Fruit fly (Drosophila melanogaster) whole organism, embryonic: ENCODE results near the gene Glut4EF.
A peak's percentile ranks its signal among the peaks of the same experiment; 100 is the strongest.

Experiments used
- Abd-B ChIP-seq: fragments of 200-800 bp; sonication (Bioruptor generic); optimal IDR thresholded peaks from 2 replicates; lab custom pipeline; 2018; ENCODE audit warnings: missing biosample characterization, mild to moderate bottlenecking, missing genetic modification characterization, moderate library complexity
- Atf6 ChIP-seq: fragments of 200-800 bp; sonication (Bioruptor generic); IDR thresholded peaks from 2 replicates; pipeline ENCODE4 v1.3.6; 2022; ENCODE audit warnings: missing biosample characterization, missing genetic modification characterization
- Awh ChIP-seq: fragments of 200-800 bp; sonication (Bioruptor generic); IDR thresholded peaks from 2 replicates; pipeline ENCODE4, ENCODE4 v1.3.6; 2022; ENCODE audit warnings: missing biosample characterization, missing genetic modification characterization
- CG10274 ChIP-seq: fragments of 200-800 bp; sonication (Bioruptor generic); optimal IDR thresholded peaks from 3 replicates; lab custom pipeline; 2017; ENCODE audit warnings: missing biosample characterization, mild to moderate bottlenecking, missing genetic modification characterization
- CG13296 ChIP-seq: fragments of 200-800 bp; sonication (Bioruptor generic); optimal IDR thresholded peaks from 3 replicates; lab custom pipeline; 2018; ENCODE audit warnings: missing biosample characterization, mild to moderate bottlenecking, missing genetic modification characterization
- CG14014 ChIP-seq: fragments of 200-800 bp; sonication (Bioruptor generic); IDR thresholded peaks from 2 replicates; pipeline ENCODE4 v1.3.6; 2022; ENCODE audit warnings: missing biosample characterization, missing genetic modification characterization
- CG14710 ChIP-seq: fragments of 200-800 bp; sonication (Bioruptor generic); optimal IDR thresholded peaks from 3 replicates; lab custom pipeline; 2019; ENCODE audit warnings: missing biosample characterization, mild to moderate bottlenecking, missing genetic modification characterization, moderate library complexity
- CG15479 ChIP-seq: fragments of 200-800 bp; sonication (Bioruptor generic); optimal IDR thresholded peaks from 3 replicates; lab custom pipeline; 2019; ENCODE audit warnings: missing biosample characterization, mild to moderate bottlenecking, missing genetic modification characterization, moderate library complexity
- CG15696 ChIP-seq: fragments of 200-800 bp; sonication (Bioruptor generic); optimal IDR thresholded peaks from 2 replicates; lab custom pipeline; 2019; ENCODE audit warnings: missing biosample characterization, mild to moderate bottlenecking, missing genetic modification characterization, moderate library complexity
- CG17385 ChIP-seq: fragments of 200-800 bp; sonication (Bioruptor generic); optimal IDR thresholded peaks from 3 replicates; lab custom pipeline; 2018; ENCODE audit warnings: missing biosample characterization, mild to moderate bottlenecking, missing genetic modification characterization
- CG18011 ChIP-seq: fragments of 200-800 bp; sonication (Bioruptor generic); optimal IDR thresholded peaks from 2 replicates; lab custom pipeline; 2017; ENCODE audit warnings: missing biosample characterization, missing genetic modification characterization, mild to moderate bottlenecking, moderate library complexity, missing genotype
- CG18262 ChIP-seq: fragments of 200-800 bp; optimal IDR thresholded peaks from 3 replicates; lab custom pipeline; 2019; ENCODE audit warnings: missing biosample characterization, mild to moderate bottlenecking, missing genetic modification characterization, moderate library complexity
- CG18476 ChIP-seq: fragments of 200-800 bp; sonication (Bioruptor generic); optimal IDR thresholded peaks from 2 replicates; lab custom pipeline; 2016; ENCODE audit warnings: missing biosample characterization, mild to moderate bottlenecking, missing genetic modification characterization
- CG34376 ChIP-seq: fragments of 200-800 bp; sonication (Bioruptor generic); optimal IDR thresholded peaks from 2 replicates; lab custom pipeline; 2018; ENCODE audit warnings: missing biosample characterization, mild to moderate bottlenecking, missing genetic modification characterization
- CG3838 ChIP-seq: fragments of 200-800 bp; sonication (Bioruptor generic); optimal IDR thresholded peaks from 3 replicates; lab custom pipeline; 2016; ENCODE audit warnings: missing biosample characterization, missing genetic modification characterization
- CG7271 ChIP-seq: fragments of 200-800 bp; sonication (Bioruptor generic); optimal IDR thresholded peaks from 2 replicates; lab custom pipeline; 2018; ENCODE audit warnings: missing biosample characterization, mild to moderate bottlenecking, missing genetic modification characterization, moderate library complexity
- CG8281 ChIP-seq: fragments of 200-800 bp; sonication (Bioruptor generic); optimal IDR thresholded peaks from 2 replicates; lab custom pipeline; 2018; ENCODE audit warnings: missing biosample characterization, mild to moderate bottlenecking, missing genetic modification characterization, moderate library complexity
- CG9727 ChIP-seq: fragments of 200-800 bp; sonication (Bioruptor generic); optimal IDR thresholded peaks from 3 replicates; lab custom pipeline; 2017; ENCODE audit warnings: missing biosample characterization, mild to moderate bottlenecking, missing genetic modification characterization
- CrebB ChIP-seq: fragments of 200-800 bp; sonication (Bioruptor generic); optimal IDR thresholded peaks from 3 replicates; lab custom pipeline; 2018; ENCODE audit warnings: missing biosample characterization, mild to moderate bottlenecking, missing genetic modification characterization
- Dp ChIP-seq: fragments of 200-800 bp; sonication (Bioruptor generic); optimal IDR thresholded peaks from 2 replicates; lab custom pipeline; 2018; ENCODE audit warnings: missing biosample characterization, mild to moderate bottlenecking, missing genetic modification characterization, moderate library complexity
- E2f2 ChIP-seq: fragments of 200-800 bp; sonication (Bioruptor generic); IDR thresholded peaks from 2 replicates; pipeline ENCODE4 v1.3.6; 2022; ENCODE audit warnings: missing biosample characterization, missing genetic modification characterization
- Eip74EF ChIP-seq, 2 experiments: fragments of 200-800 bp in 1 of 2; fragments of >200 bp in 1 of 2; sonication (Bioruptor generic) in 1 of 2; optimal IDR thresholded peaks; 2 replicates each; lab custom pipeline; 2017 to 2019; ENCODE audit warnings: missing biosample characterization in 2 of 2, missing genetic modification characterization in 2 of 2, mild to moderate bottlenecking in 1 of 2, moderate library complexity in 1 of 2
- Fer1 ChIP-seq: fragments of 200-800 bp; sonication (Bioruptor generic); optimal IDR thresholded peaks from 2 replicates; lab custom pipeline; 2017; ENCODE audit warnings: missing biosample characterization, mild to moderate bottlenecking, missing genetic modification characterization
- H15 ChIP-seq: fragments of 200-800 bp; sonication (Bioruptor generic); IDR thresholded peaks from 3 replicates; pipeline ENCODE4 v1.3.6; 2022; ENCODE audit warnings: missing biosample characterization, missing genetic modification characterization
- HLH3B ChIP-seq: fragments of 200-800 bp; sonication (Bioruptor generic); IDR thresholded peaks from 2 replicates; pipeline ENCODE4 v1.3.6; 2022; ENCODE audit warnings: missing biosample characterization, missing genetic modification characterization
- Hr78 ChIP-seq, 2 experiments: fragments of 200-800 bp in 1 of 2; fragments of >200 bp in 1 of 2; sonication (Bioruptor generic) in 1 of 2; optimal IDR thresholded peaks; 2 replicates each; lab custom pipeline; 2017 to 2019; ENCODE audit warnings: missing biosample characterization in 2 of 2, missing genetic modification characterization in 2 of 2, mild to moderate bottlenecking in 1 of 2, moderate library complexity in 1 of 2
- Max ChIP-seq: fragments of 200-800 bp; sonication (Bioruptor generic); optimal IDR thresholded peaks from 2 replicates; lab custom pipeline; 2016; ENCODE audit warnings: missing biosample characterization, mild to moderate bottlenecking, missing genetic modification characterization
- Six4 ChIP-seq: fragments of 200-800 bp; sonication (Bioruptor generic); optimal IDR thresholded peaks from 2 replicates; lab custom pipeline; 2016; ENCODE audit warnings: missing biosample characterization, missing genetic modification characterization
- Spps ChIP-seq: fragments of 200-800 bp; sonication (Bioruptor generic); optimal IDR thresholded peaks from 2 replicates; lab custom pipeline; 2018; ENCODE audit warnings: missing biosample characterization, mild to moderate bottlenecking, missing genetic modification characterization
- TFAM ChIP-seq: fragments of 200-800 bp; sonication (Bioruptor generic); optimal IDR thresholded peaks from 2 replicates; lab custom pipeline; 2017; ENCODE audit warnings: missing biosample characterization, missing genetic modification characterization, inconsistent platforms
- Vsx1 ChIP-seq: fragments of 200-800 bp; sonication (Bioruptor generic); optimal IDR thresholded peaks from 2 replicates; lab custom pipeline; 2017; ENCODE audit warnings: missing biosample characterization, mild to moderate bottlenecking, missing genetic modification characterization, missing genetic modification reagents
- Xbp1 ChIP-seq: fragments of 200-800 bp; sonication (Bioruptor generic); optimal IDR thresholded peaks from 3 replicates; lab custom pipeline; 2016; ENCODE audit warnings: missing biosample characterization, mild to moderate bottlenecking, missing genetic modification characterization
- ash1 ChIP-seq: fragments of 200-800 bp; sonication (Bioruptor generic); optimal IDR thresholded peaks from 2 replicates; lab custom pipeline; 2018; ENCODE audit warnings: missing biosample characterization, mild to moderate bottlenecking, missing genetic modification characterization
- caup ChIP-seq: fragments of 200-800 bp; sonication (Bioruptor generic); optimal IDR thresholded peaks from 3 replicates; lab custom pipeline; 2017; ENCODE audit warnings: missing biosample characterization, mild to moderate bottlenecking, missing genetic modification characterization, moderate library complexity; ENCODE audit not compliant: severe bottlenecking
- ci ChIP-seq: fragments of 200-800 bp; sonication (Bioruptor generic); IDR thresholded peaks from 3 replicates; pipeline ENCODE4 v1.3.6; 2022; ENCODE audit warnings: missing biosample characterization, missing genetic modification characterization
- eyg ChIP-seq: fragments of 200-800 bp; sonication (Bioruptor generic); optimal IDR thresholded peaks from 3 replicates; lab custom pipeline; 2016; ENCODE audit warnings: missing biosample characterization, missing genetic modification characterization
- fd3F ChIP-seq: fragments of 200-800 bp; sonication (Bioruptor generic); optimal IDR thresholded peaks from 2 replicates; lab custom pipeline; 2018; ENCODE audit warnings: missing biosample characterization, mild to moderate bottlenecking, missing genetic modification characterization, moderate library complexity
- hth ChIP-seq: fragments of >200 bp; optimal IDR thresholded peaks from 2 replicates; lab custom pipeline; 2017; ENCODE audit warnings: inconsistent platforms
- ind ChIP-seq: fragments of 200-800 bp; sonication (Bioruptor generic); optimal IDR thresholded peaks from 3 replicates; lab custom pipeline; 2016; ENCODE audit warnings: missing biosample characterization, missing genetic modification characterization
- jumu ChIP-seq: fragments of 200-800 bp; sonication (Bioruptor generic); optimal IDR thresholded peaks from 3 replicates; lab custom pipeline; 2016; ENCODE audit warnings: missing biosample characterization, missing genetic modification characterization
- kni ChIP-seq: fragments of 200-800 bp; sonication (Bioruptor generic); optimal IDR thresholded peaks from 3 replicates; lab custom pipeline; 2017; ENCODE audit warnings: mild to moderate bottlenecking, missing biosample characterization, missing genetic modification reagents, missing genetic modification characterization
- lmd ChIP-seq: fragments of 200-800 bp; sonication (Bioruptor generic); IDR thresholded peaks from 2 replicates; pipeline ENCODE4 v1.3.6; 2022; ENCODE audit warnings: missing biosample characterization, missing genetic modification characterization
- onecut ChIP-seq: fragments of 200-800 bp; sonication (Bioruptor generic); IDR thresholded peaks from 2 replicates; pipeline ENCODE4 v1.3.6; 2022; ENCODE audit warnings: missing biosample characterization, missing genetic modification characterization
- pan ChIP-seq, 4 experiments: fragments of >200 bp in 3 of 4; fragments of 200-800 bp in 1 of 4; sonication (Bioruptor generic) in 1 of 4; optimal IDR thresholded peaks in 3 of 4; IDR thresholded peaks in 1 of 4; 2 replicates each; pipeline versions ENCODE4 v1.3.6 to Lab custom; 2017 to 2022; ENCODE audit warnings: missing biosample characterization in 2 of 4, missing genetic modification characterization in 2 of 4, mixed read lengths in 1 of 4
- schlank ChIP-seq: fragments of 200-800 bp; sonication (Bioruptor generic); optimal IDR thresholded peaks from 2 replicates; lab custom pipeline; 2018; ENCODE audit warnings: missing biosample characterization, mild to moderate bottlenecking, missing genetic modification characterization
- sd ChIP-seq: fragments of 200-800 bp; sonication (Bioruptor generic); optimal IDR thresholded peaks from 3 replicates; lab custom pipeline; 2018; ENCODE audit warnings: missing biosample characterization, mild to moderate bottlenecking, missing genetic modification characterization, moderate library complexity
- sna ChIP-seq: fragments of 200-800 bp; sonication (Bioruptor generic); IDR thresholded peaks from 2 replicates; pipeline ENCODE4 v1.3.6; 2022; ENCODE audit warnings: missing biosample characterization, missing genetic modification characterization; ENCODE audit not compliant: partially characterized antibody
- sug ChIP-seq: fragments of 200-800 bp; optimal IDR thresholded peaks from 2 replicates; lab custom pipeline; 2019; ENCODE audit warnings: missing biosample characterization, mild to moderate bottlenecking, missing genetic modification characterization, moderate library complexity
- tin ChIP-seq: fragments of 200-800 bp; sonication (Bioruptor generic); optimal IDR thresholded peaks from 3 replicates; lab custom pipeline; 2016; ENCODE audit warnings: missing biosample characterization, missing genetic modification characterization
- vfl ChIP-seq: fragments of 200-800 bp; sonication (Bioruptor generic); optimal IDR thresholded peaks from 2 replicates; lab custom pipeline; 2016; ENCODE audit warnings: missing biosample characterization, missing genetic modification characterization

The Glut4EF gene

dm6 chr3R:9918830-9919229 is 44.3 kb downstream of the Glut4EF start (continued):
- TF ChIP-seq ind (GFP tag; lab: Kevin White, UChicago) (no peak), Abd-B (GFP tag; lab: Kevin White, UChicago) (no peak), CG13296 (peak; percentile 38), Atf6 (GFP tag; lab: Robert Waterston, UW) (no peak), ci (peak; percentile 42; the same call in 1 of the 3 replicates), tin (no peak), pan (optimal IDR thresholded peaks at IDR 0.05; lab: Kevin White, UChicago) (no peak), pan (GFP tag; optimal IDR thresholded peaks at IDR 0.05 in 1 of 2, IDR thresholded peaks at IDR 0.05 in 1 of 2) (no peak), CG18262 (no peak), CG7271 (tag; lab: Kevin White, UChicago) (no peak), fd3F (GFP tag; lab: Kevin White, UChicago) (peak; percentile 30), Spps (tag; lab: Kevin White, UChicago) (no peak), CrebB (no peak), Six4 (GFP tag; lab: Kevin White, UChicago) (no peak), CG10274 (GFP tag; lab: Kevin White, UChicago) (no peak), sna (GFP tag; lab: Robert Waterston, UW) (no peak), eyg (no peak), TFAM (GFP tag; lab: Kevin White, UChicago) (no peak), CG17385 (GFP tag; lab: Kevin White, UChicago) (no peak), schlank (no peak), H15 (GFP tag; lab: Robert Waterston, UW) (no peak), vfl (no peak), CG3838 (GFP tag; lab: Kevin White, UChicago) (no peak), CG8281 (tag; lab: Kevin White, UChicago) (no peak), kni (GFP tag; lab: Kevin White, UChicago) (no peak), onecut (GFP tag; lab: Robert Waterston, UW) (0 out of 2 replicates have a peak, but pooled peaks have one; percentile 8), CG9727 (no peak), CG15696 (no peak), HLH3B (0 out of 2 replicates have a peak, but pooled peaks have one; percentile 10), sug (tag; lab: Kevin White, UChicago) (no peak), CG14710 (no peak), Fer1 (GFP tag; lab: Kevin White, UChicago) (peak; percentile 6), ash1 (GFP tag; lab: Kevin White, UChicago) (no peak), hth (lab: Kevin White, UChicago) (no peak), Dp (GFP tag; lab: Kevin White, UChicago) (no peak), Awh (GFP tag; lab: Robert Waterston, UW) (no peak), E2f2 (GFP tag; lab: Robert Waterston, UW) (no peak), CG18476 (GFP tag; lab: Kevin White, UChicago) (no peak), Eip74EF (GFP tag; optimal IDR thresholded peaks at IDR 0.05; lab: Kevin White, UChicago) (peak in 1 of 2 experiments; percentile 10), jumu (no peak), lmd (GFP tag; lab: Robert Waterston, UW) (no peak), Xbp1 (GFP tag; lab: Kevin White, UChicago) (no peak), caup (GFP tag; lab: Kevin White, UChicago) (no peak), Hr78 (GFP tag; optimal IDR thresholded peaks at IDR 0.05; lab: Kevin White, UChicago) (peak in 1 of 2 experiments; percentile 9), CG14014 (peak; percentile 52; the same call in 1 of the 2 replicates), Vsx1 (no peak), sd (tag; lab: Kevin White, UChicago) (no peak), CG18011 (GFP tag; lab: Kevin White, UChicago) (no peak), CG34376 (GFP tag; lab: Kevin White, UChicago) (no peak), Max (no peak), CG15479 (GFP tag; lab: Kevin White, UChicago) (no peak)
